Worm (Caenorhabditis elegans): ENCODE data around the gene C07B5.3.

DNA sequence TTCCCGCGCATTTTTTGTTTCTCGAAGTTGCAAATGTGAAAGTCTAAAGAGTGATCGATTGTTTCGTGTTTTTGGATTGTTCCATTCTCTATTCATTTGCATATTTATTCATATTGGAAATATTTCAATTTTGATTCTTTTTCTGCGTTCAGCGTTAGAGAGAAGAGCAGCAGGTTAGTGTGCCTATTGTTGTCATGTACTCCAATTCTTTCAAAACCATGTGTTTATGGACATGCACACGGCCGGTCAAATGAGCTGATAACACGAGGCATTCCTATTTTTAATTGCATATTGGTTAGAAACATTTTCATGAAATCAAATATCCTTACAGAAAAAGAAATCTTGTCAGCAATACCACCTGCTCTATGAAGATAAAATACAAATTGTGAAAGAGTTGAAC, 8.6 kb upstream of the C07B5.3 start:
- TF ChIP-seq hnd-1 (tag; optimal IDR thresholded peaks at IDR 0.05), result no peak
- TF ChIP-seq ets-7 (tag; optimal IDR thresholded peaks at IDR 0.05), result no peak
- TF ChIP-seq sea-1 (GFP tag; conservative IDR thresholded peaks at IDR 0.05), result no peak
- no peak for TF ChIP-seq ceh-13 (GFP tag; optimal IDR thresholded peaks at IDR 0.05)
- no peak for TF ChIP-seq tbx-37 (GFP tag; conservative IDR thresholded peaks at IDR 0.05)
- no peak for TF ChIP-seq ama-1 (optimal IDR thresholded peaks at IDR 0.05)
- TF ChIP-seq hmg-4 (GFP tag; optimal IDR thresholded peaks at IDR 0.05), result no peak
- TF ChIP-seq tbx-11 (GFP tag; IDR thresholded peaks at IDR 0.05), result no peak

Data from whole organism, early embryonic.